Fruit fly (Drosophila melanogaster): ENCODE measurements around the gene ocn.

The ocn gene

DNA sequence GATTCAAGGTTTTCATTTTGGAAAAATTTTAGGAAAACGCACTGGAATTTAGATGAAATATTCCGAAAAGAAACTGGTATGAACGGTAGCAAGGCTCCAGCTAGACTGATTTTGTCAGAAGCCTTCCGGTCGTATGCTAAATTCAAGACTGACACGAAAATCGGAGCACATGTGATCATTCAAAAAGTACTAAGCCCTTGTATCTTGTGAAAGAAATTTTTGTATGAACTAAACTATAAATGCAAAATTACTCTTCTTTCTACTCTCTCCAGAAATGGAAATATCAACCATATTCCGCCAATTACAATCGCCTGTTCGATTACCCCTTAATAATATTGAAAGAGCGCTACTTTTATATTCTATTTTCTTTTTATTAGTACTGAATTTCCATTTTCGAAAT lies at the start of gene ocn:
Gene ocn (minus strand): TSS at position 101 of the 400 bp plus-strand sequence.
- TF ChIP-seq usp (GFP tag; optimal IDR thresholded peaks at IDR 0.05) (no peak), br (GFP tag; optimal IDR thresholded peaks at IDR 0.05) (no peak), jim (GFP tag; optimal IDR thresholded peaks at IDR 0.05) (no peak), rgr (GFP tag; optimal IDR thresholded peaks at IDR 0.05) (no peak), sage (GFP tag; optimal IDR thresholded peaks at IDR 0.05) (no peak), OdsH (GFP tag; optimal IDR thresholded peaks at IDR 0.05) (no peak), Jra (GFP tag; optimal IDR thresholded peaks at IDR 0.05) (no peak), woc (GFP tag; optimal IDR thresholded peaks at IDR 0.05) (no peak), Hnf4 (GFP tag; optimal IDR thresholded peaks at IDR 0.05) (no peak), pan (optimal IDR thresholded peaks at IDR 0.05) (no peak), dmrt93B (GFP tag; optimal IDR thresholded peaks at IDR 0.05) (no peak), N (GFP tag; optimal IDR thresholded peaks at IDR 0.05) (no peak)

DNA sequence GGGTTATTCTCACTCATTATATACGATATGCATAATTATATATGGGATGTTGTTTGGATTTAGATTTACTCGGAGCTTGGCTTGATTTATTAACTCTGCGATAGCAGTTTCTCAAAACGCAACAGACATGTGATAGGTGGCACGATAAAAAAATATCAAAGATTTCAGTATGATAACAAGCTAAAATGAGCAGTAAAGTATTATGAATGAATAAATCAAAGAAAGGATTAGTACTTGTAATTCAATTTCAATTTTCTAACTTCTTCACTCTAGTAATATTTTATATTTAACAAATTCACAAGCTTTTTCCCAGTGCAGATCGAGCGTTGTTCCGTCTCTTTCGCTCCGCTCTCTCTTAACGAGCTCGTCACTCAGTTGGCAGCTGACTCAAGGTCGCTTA lies 46.6 kb upstream of the ocn start:
- TF ChIP-seq CG9705 (GFP tag; optimal IDR thresholded peaks at IDR 0.05) (no peak), foxo (GFP tag; optimal IDR thresholded peaks at IDR 0.05) (no peak), OdsH (GFP tag; optimal IDR thresholded peaks at IDR 0.05) (no peak), lola (GFP tag; optimal IDR thresholded peaks at IDR 0.05) (no peak)

DNA sequence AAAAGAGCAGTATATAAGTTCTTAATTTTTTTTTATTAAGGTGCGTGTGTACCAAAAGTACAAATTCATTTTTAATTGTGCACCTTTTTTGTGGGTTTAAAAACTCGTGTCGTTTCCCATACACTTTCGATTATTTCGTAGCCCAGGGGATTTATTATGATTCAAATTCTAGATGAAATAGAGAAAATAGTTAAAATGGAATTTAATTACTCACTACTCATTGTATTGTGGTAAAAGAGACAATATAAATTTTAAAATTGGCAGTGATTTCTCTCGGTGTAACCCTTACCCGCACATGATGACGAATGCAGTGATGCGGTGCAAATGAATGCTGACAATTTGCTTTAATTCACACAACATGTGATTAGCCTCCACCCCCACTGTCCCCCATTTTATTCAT lies 45.7 kb upstream of the ocn start:
- TF ChIP-seq HLH106 (tag; optimal IDR thresholded peaks at IDR 0.05) (peak; percentile 57), sv (GFP tag; optimal IDR thresholded peaks at IDR 0.05) (no peak), foxo (GFP tag; optimal IDR thresholded peaks at IDR 0.05) (peak in 1 of 2 experiments; percentile 3), Hnf4 (GFP tag; optimal IDR thresholded peaks at IDR 0.05) (no peak), CG9705 (GFP tag; optimal IDR thresholded peaks at IDR 0.05) (no peak), Sp1 (GFP tag; optimal IDR thresholded peaks at IDR 0.05) (peak; percentile 15), rgr (GFP tag; optimal IDR thresholded peaks at IDR 0.05) (peak; percentile 29), Myc (optimal IDR thresholded peaks at IDR 0.05) (no peak), usp (GFP tag; optimal IDR thresholded peaks at IDR 0.05) (no peak), ey (GFP tag; optimal IDR thresholded peaks at IDR 0.05) (peak; percentile 42), br (GFP tag; optimal IDR thresholded peaks at IDR 0.05) (peak; percentile 2), CrebA (GFP tag; optimal IDR thresholded peaks at IDR 0.05; ENCODE audit: borderline replicate concordance) (no peak), OdsH (GFP tag; optimal IDR thresholded peaks at IDR 0.05) (no peak), dmrt93B (GFP tag; optimal IDR thresholded peaks at IDR 0.05) (no peak), dl (GFP tag; optimal IDR thresholded peaks at IDR 0.05; ENCODE audit: insufficient read depth in 1 of 2, partially characterized antibody in 2 of 2) (no peak), h (GFP tag; optimal IDR thresholded peaks at IDR 0.05) (peak; percentile 40), fru (GFP tag; optimal IDR thresholded peaks at IDR 0.05) (no peak), psq (GFP tag; optimal IDR thresholded peaks at IDR 0.05) (peak; percentile 27)

DNA sequence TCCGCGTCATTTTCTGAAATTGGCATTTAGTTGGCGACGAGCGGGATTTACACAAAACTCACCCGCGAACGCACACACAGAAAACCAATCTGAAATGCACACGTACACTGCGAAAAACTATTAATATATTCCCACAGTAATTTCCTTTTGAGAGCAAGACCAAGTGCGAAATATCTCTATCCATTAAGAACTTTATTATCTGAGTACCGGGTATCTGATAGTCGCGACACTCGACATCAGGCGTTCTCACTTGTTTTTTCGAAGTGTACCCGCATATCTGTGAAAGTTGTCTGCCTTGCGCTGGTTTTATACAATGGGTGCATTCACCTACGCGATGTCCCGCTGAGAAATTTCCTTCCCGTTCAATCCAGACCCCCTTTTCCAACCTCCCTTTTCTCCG lies 38.6 kb upstream of the ocn start:
- TF ChIP-seq HLH106 (tag; optimal IDR thresholded peaks at IDR 0.05) (peak; percentile 8), Jra (GFP tag; optimal IDR thresholded peaks at IDR 0.05) (no peak), fru (GFP tag; optimal IDR thresholded peaks at IDR 0.05) (peak; percentile 58), sage (GFP tag; optimal IDR thresholded peaks at IDR 0.05) (no peak), lola (GFP tag; optimal IDR thresholded peaks at IDR 0.05) (no peak), brk (GFP tag; optimal IDR thresholded peaks at IDR 0.05) (no peak), usp (GFP tag; optimal IDR thresholded peaks at IDR 0.05) (no peak), jim (GFP tag; optimal IDR thresholded peaks at IDR 0.05) (no peak), CrebA (GFP tag; optimal IDR thresholded peaks at IDR 0.05; ENCODE audit: borderline replicate concordance) (no peak), Dfd (GFP tag; optimal IDR thresholded peaks at IDR 0.05) (no peak), psq (GFP tag; optimal IDR thresholded peaks at IDR 0.05) (peak; percentile 15), dmrt93B (GFP tag; optimal IDR thresholded peaks at IDR 0.05) (peak; percentile 16), Hr83 (GFP tag; optimal IDR thresholded peaks at IDR 0.05; ENCODE audit: poor library complexity, severe bottlenecking) (no peak), dsf (GFP tag; optimal IDR thresholded peaks at IDR 0.05; ENCODE audit: borderline replicate concordance) (no peak), Mio (GFP tag; optimal IDR thresholded peaks at IDR 0.05) (no peak), dl (GFP tag; optimal IDR thresholded peaks at IDR 0.05; ENCODE audit: insufficient read depth in 1 of 2, partially characterized antibody in 2 of 2) (no peak), tai (GFP tag; optimal IDR thresholded peaks at IDR 0.05) (no peak), Abd-B (GFP tag; optimal IDR thresholded peaks at IDR 0.05) (no peak), Hnf4 (GFP tag; optimal IDR thresholded peaks at IDR 0.05) (no peak), br (GFP tag; optimal IDR thresholded peaks at IDR 0.05) (peak; percentile 39), N (GFP tag; optimal IDR thresholded peaks at IDR 0.05) (no peak), Vsx2 (GFP tag; optimal IDR thresholded peaks at IDR 0.05; ENCODE audit: partially characterized antibody) (no peak), CG9705 (GFP tag; optimal IDR thresholded peaks at IDR 0.05) (no peak), Rel (GFP tag; optimal IDR thresholded peaks at IDR 0.05) (no peak), Rel (tag; optimal IDR thresholded peaks at IDR 0.05) (no peak), GATAd (GFP tag; optimal IDR thresholded peaks at IDR 0.05) (no peak), rgr (GFP tag; optimal IDR thresholded peaks at IDR 0.05) (peak; percentile 19), sv (GFP tag; optimal IDR thresholded peaks at IDR 0.05) (no peak), Dif (GFP tag; optimal IDR thresholded peaks at IDR 0.05; ENCODE audit: partially characterized antibody) (no peak), h (GFP tag; optimal IDR thresholded peaks at IDR 0.05) (peak; percentile 35), Hr78 (GFP tag; optimal IDR thresholded peaks at IDR 0.05) (no peak), Myc (optimal IDR thresholded peaks at IDR 0.05) (no peak), foxo (GFP tag; optimal IDR thresholded peaks at IDR 0.05) (peak in 1 of 2 experiments; percentile 64), ey (GFP tag; optimal IDR thresholded peaks at IDR 0.05) (peak; percentile 49), Sp1 (GFP tag; optimal IDR thresholded peaks at IDR 0.05) (peak; percentile 15), OdsH (GFP tag; optimal IDR thresholded peaks at IDR 0.05) (no peak)

Measured in whole organism, wandering third instar larva.